Worm (Caenorhabditis elegans) whole organism, mixed stage, embryonic: ENCODE results near the gene clh-3.

Source experiments
- M03D4.4 ChIP-seq: sonication (generic microtip); optimal IDR thresholded peaks from 2 replicates; lab custom pipeline; 2017; ENCODE audit warnings: mild to moderate bottlenecking, missing genetic modification characterization, missing compliant biosample characterization
- bed-3 ChIP-seq: fragments of 200-800 bp; sonication (Bioruptor generic); optimal IDR thresholded peaks from 3 replicates; lab custom pipeline; 2018; ENCODE audit warnings: mild to moderate bottlenecking, missing genetic modification characterization, moderate library complexity, missing compliant biosample characterization
- blmp-1 ChIP-seq: fragments of 150-350 bp; optimal IDR thresholded peaks from 2 replicates; lab custom pipeline; 2014; ENCODE audit warnings: missing biosample characterization, missing genetic modification characterization
- ceh-39 ChIP-seq: fragments of 150-350 bp; optimal IDR thresholded peaks from 2 replicates; lab custom pipeline; 2014; ENCODE audit warnings: missing biosample characterization, missing genetic modification characterization
- ceh-43 ChIP-seq: fragments of 200-800 bp; sonication (Bioruptor generic); optimal IDR thresholded peaks from 2 replicates; lab custom pipeline; 2018; ENCODE audit warnings: mild to moderate bottlenecking, missing genetic modification characterization, moderate library complexity, missing compliant biosample characterization
- ceh-83 ChIP-seq: fragments of 200-800 bp; sonication (Bioruptor generic); optimal IDR thresholded peaks from 2 replicates; lab custom pipeline; 2018; ENCODE audit warnings: mild to moderate bottlenecking, missing genetic modification characterization, missing compliant biosample characterization
- ces-1 ChIP-seq: fragments of 150-350 bp; optimal IDR thresholded peaks from 2 replicates; lab custom pipeline; 2014; ENCODE audit warnings: missing biosample characterization, missing genetic modification reagents, missing genetic modification characterization
- cnd-1 ChIP-seq: fragments of 200-800 bp; sonication (Bioruptor generic); optimal IDR thresholded peaks from 2 replicates; lab custom pipeline; 2018; ENCODE audit warnings: mild to moderate bottlenecking, missing genetic modification characterization, missing compliant biosample characterization
- drap-1 ChIP-seq: fragments of 200-800 bp; sonication (Bioruptor generic); optimal IDR thresholded peaks from 3 replicates; lab custom pipeline; 2018; ENCODE audit warnings: mild to moderate bottlenecking, missing genetic modification characterization, missing compliant biosample characterization
- elt-1 ChIP-seq: sonication (generic microtip); optimal IDR thresholded peaks from 2 replicates; lab custom pipeline; 2017; ENCODE audit warnings: missing genetic modification characterization, mild to moderate bottlenecking, missing compliant biosample characterization, antibody characterized with exemption, moderate library complexity, borderline replicate concordance; ENCODE audit not compliant: insufficient read depth
- elt-3 ChIP-seq: fragments of 150-350 bp; optimal IDR thresholded peaks from 2 replicates; lab custom pipeline; 2014; ENCODE audit warnings: missing biosample characterization, missing genetic modification characterization
- flh-1 ChIP-seq: fragments of 200-800 bp; sonication (Bioruptor generic); optimal IDR thresholded peaks from 2 replicates; lab custom pipeline; 2018; ENCODE audit warnings: mild to moderate bottlenecking, missing genetic modification characterization, moderate library complexity, missing compliant biosample characterization
- ham-2 ChIP-seq: fragments of 200-800 bp; sonication (Bioruptor generic); optimal IDR thresholded peaks from 2 replicates; lab custom pipeline; 2018; ENCODE audit warnings: mild to moderate bottlenecking, missing genetic modification characterization, missing compliant biosample characterization
- hlh-1 ChIP-seq: fragments of 150-350 bp; optimal IDR thresholded peaks from 2 replicates; lab custom pipeline; 2014; ENCODE audit warnings: missing biosample characterization, missing genetic modification reagents, missing genetic modification characterization
- lin-13 ChIP-seq: fragments of 150-350 bp; optimal IDR thresholded peaks from 2 replicates; lab custom pipeline; 2014; ENCODE audit warnings: missing biosample characterization, missing genetic modification characterization
- lin-32 ChIP-seq: fragments of 200-800 bp; sonication (Bioruptor generic); optimal IDR thresholded peaks from 2 replicates; lab custom pipeline; 2018; ENCODE audit warnings: mild to moderate bottlenecking, missing genetic modification characterization, missing compliant biosample characterization
- lsy-2 ChIP-seq: fragments of 150-350 bp; optimal IDR thresholded peaks from 2 replicates; lab custom pipeline; 2014; ENCODE audit warnings: missing biosample characterization, missing genetic modification characterization
- mab-5 ChIP-seq: fragments of 150-350 bp; optimal IDR thresholded peaks from 2 replicates; lab custom pipeline; 2014; ENCODE audit warnings: missing biosample characterization, missing genetic modification characterization
- mep-1 ChIP-seq: fragments of 150-350 bp; optimal IDR thresholded peaks from 2 replicates; lab custom pipeline; 2017; ENCODE audit warnings: missing biosample characterization, missing genetic modification reagents, missing genetic modification characterization, inconsistent platforms
- mls-2 ChIP-seq: sonication (generic microtip); optimal IDR thresholded peaks from 2 replicates; lab custom pipeline; 2016; ENCODE audit warnings: mild to moderate bottlenecking, missing genetic modification characterization, moderate library complexity, missing compliant biosample characterization
- nhr-12 ChIP-seq: fragments of 150-350 bp; optimal IDR thresholded peaks from 2 replicates; lab custom pipeline; 2014; ENCODE audit warnings: missing biosample characterization, missing genetic modification characterization
- nhr-2 ChIP-seq: fragments of 150-350 bp; optimal IDR thresholded peaks from 2 replicates; lab custom pipeline; 2014; ENCODE audit warnings: missing biosample characterization, missing genetic modification characterization
- nhr-237 ChIP-seq: fragments of 150-350 bp; optimal IDR thresholded peaks from 2 replicates; lab custom pipeline; 2014; ENCODE audit warnings: missing biosample characterization, missing genetic modification characterization
- nhr-28 ChIP-seq: fragments of 150-350 bp; optimal IDR thresholded peaks from 2 replicates; lab custom pipeline; 2014; ENCODE audit warnings: missing biosample characterization, missing genetic modification characterization
- nhr-76 ChIP-seq: sonication (generic microtip); optimal IDR thresholded peaks from 2 replicates; lab custom pipeline; 2017; ENCODE audit warnings: missing biosample characterization, missing genetic modification characterization
- pha-4 ChIP-seq: fragments of 150-350 bp; optimal IDR thresholded peaks from 2 replicates; lab custom pipeline; 2018; ENCODE audit warnings: missing biosample characterization, missing genetic modification reagents, missing genetic modification characterization
- sem-2 ChIP-seq: fragments of 200-800 bp; sonication (Bioruptor generic); optimal IDR thresholded peaks from 2 replicates; lab custom pipeline; 2018; ENCODE audit warnings: mild to moderate bottlenecking, missing genetic modification characterization, missing compliant biosample characterization
- snpc-4 ChIP-seq: fragments of 150-350 bp; optimal IDR thresholded peaks from 2 replicates; lab custom pipeline; 2014; ENCODE audit warnings: missing biosample characterization, missing genetic modification characterization
- sptf-1 ChIP-seq: sonication (generic microtip); optimal IDR thresholded peaks from 2 replicates; lab custom pipeline; 2017; ENCODE audit warnings: mild to moderate bottlenecking, missing genetic modification characterization, moderate library complexity, missing compliant biosample characterization
- tbx-8 ChIP-seq: fragments of 200-800 bp; sonication (Bioruptor generic); optimal IDR thresholded peaks from 2 replicates; lab custom pipeline; 2018; ENCODE audit warnings: mild to moderate bottlenecking, missing genetic modification characterization, moderate library complexity, missing compliant biosample characterization
- unc-120 ChIP-seq: sonication (generic microtip); optimal IDR thresholded peaks from 2 replicates; lab custom pipeline; 2017; ENCODE audit warnings: missing genetic modification characterization, missing compliant biosample characterization; ENCODE audit not compliant: poor library complexity, severe bottlenecking
- unc-39 ChIP-seq: fragments of 150-350 bp; optimal IDR thresholded peaks from 2 replicates; lab custom pipeline; 2014; ENCODE audit warnings: missing biosample characterization, missing genetic modification characterization
- unc-62 ChIP-seq: fragments of 150-350 bp; optimal IDR thresholded peaks from 2 replicates; lab custom pipeline; 2014; ENCODE audit warnings: missing biosample characterization, missing genetic modification reagents, missing genetic modification characterization
- zip-8 ChIP-seq: fragments of 150-350 bp; optimal IDR thresholded peaks from 2 replicates; lab custom pipeline; 2014; ENCODE audit warnings: missing biosample characterization, missing genetic modification characterization
- ztf-11 ChIP-seq: fragments of 150-350 bp; optimal IDR thresholded peaks from 2 replicates; lab custom pipeline; 2014; ENCODE audit warnings: missing biosample characterization, missing genetic modification characterization

clh-3 gene

ce11 chrII:7183493-7184272, 42.0 kb downstream of the clh-3 start, which contains the start of gene pdl-1:
pdl-1 (plus strand) TSS chrII:7183801.
- TF ChIP-seq M03D4.4 (peak; percentile 96), bed-3 (GFP tag; lab: Kevin White, UChicago) (peak; percentile 92), nhr-2 (tag; lab: Kevin White, UChicago) (no peak), snpc-4 (tag; lab: Kevin White, UChicago) (no peak), ceh-43 (GFP tag; lab: Kevin White, UChicago) (peak; percentile 91), nhr-237 (tag; lab: Kevin White, UChicago) (peak; percentile 21), pha-4 (tag; lab: Kevin White, UChicago) (peak; percentile 84), nhr-12 (no peak), nhr-28 (tag; lab: Kevin White, UChicago) (peak; percentile 43), ham-2 (GFP tag; lab: Kevin White, UChicago) (peak; percentile 94), sem-2 (GFP tag; lab: Kevin White, UChicago) (peak; percentile 93), sptf-1 (tag; lab: Kevin White, UChicago) (peak; percentile 97), ztf-11 (tag; lab: Kevin White, UChicago) (peak; percentile 60), lin-32 (peak; percentile 93), ceh-39 (no peak), mep-1 (tag; lab: Kevin White, UChicago) (no peak), hlh-1 (tag; lab: Kevin White, UChicago) (peak; percentile 74), tbx-8 (peak; percentile 78), drap-1 (GFP tag; lab: Kevin White, UChicago) (peak; percentile 98), elt-3 (tag; lab: Kevin White, UChicago) (no peak), mls-2 (peak; percentile 98), nhr-76 (tag; lab: Kevin White, UChicago) (peak; percentile 67), unc-39 (tag; lab: Kevin White, UChicago) (peak; percentile 59), flh-1 (GFP tag; lab: Kevin White, UChicago) (peak; percentile 90), cnd-1 (tag; lab: Kevin White, UChicago) (peak; percentile 97), zip-8 (tag; lab: Kevin White, UChicago) (no peak), elt-1 (tag; lab: Kevin White, UChicago) (peak; percentile 21), lsy-2 (tag; lab: Kevin White, UChicago) (peak; percentile 12), lin-13 (tag; lab: Kevin White, UChicago) (peak; percentile 55), unc-62 (GFP tag; lab: Kevin White, UChicago) (peak; percentile 45), unc-120 (tag; lab: Kevin White, UChicago) (peak; percentile 91), ceh-83 (GFP tag; lab: Kevin White, UChicago) (peak; percentile 98), mab-5 (peak; percentile 2), blmp-1 (tag; lab: Kevin White, UChicago) (peak; percentile 5)

ce11 chrII:7182630-7183029, 43.1 kb downstream of the clh-3 start:
- no peak for TF ChIP-seq zip-8 (tag; lab: Kevin White, UChicago)
- peak; percentile 87 for TF ChIP-seq unc-120 (tag; lab: Kevin White, UChicago)
- peak; percentile 86 for TF ChIP-seq ces-1
- no peak for TF ChIP-seq elt-1 (tag; lab: Kevin White, UChicago)
- peak; percentile 7 for TF ChIP-seq mls-2
- no peak for TF ChIP-seq tbx-8
- TF ChIP-seq cnd-1 (tag; lab: Kevin White, UChicago): no peak
- TF ChIP-seq lin-32: no peak
- no peak for TF ChIP-seq nhr-12
- TF ChIP-seq, all 35 proteins: peak for 3

- TF ChIP-seq mep-1 (tag; lab: Kevin White, UChicago): no peak
- TF ChIP-seq nhr-12: no peak
- TF ChIP-seq ceh-39: no peak
- peak; percentile 66 for TF ChIP-seq ces-1
Observed at ce11 chrII:7176108-7176507, 49.6 kb downstream of the clh-3 start.
